Fruit fly (Drosophila melanogaster): ENCODE measurements around the gene CG15822.

Gene CG15822

DNA sequence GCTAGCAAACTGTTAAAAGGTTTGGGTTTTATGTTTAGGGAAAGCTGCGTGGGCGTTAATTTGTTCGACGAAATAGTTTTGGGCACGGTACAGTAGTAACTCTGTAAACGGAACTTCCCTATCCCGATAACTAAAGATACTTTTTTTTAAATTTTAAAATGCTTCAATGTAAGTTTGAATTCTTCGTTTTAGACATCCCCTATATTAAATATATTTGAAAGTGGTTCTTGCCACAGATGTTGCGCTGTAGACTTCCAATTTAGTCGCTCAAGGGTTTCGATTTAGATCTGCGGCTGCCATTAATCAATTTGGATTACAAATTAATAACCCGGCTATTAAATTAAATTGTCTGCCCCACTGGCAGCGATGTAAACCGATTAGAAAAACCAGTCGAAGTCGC is 21.2 kb downstream of the CG15822 start (continued):
- TF ChIP-seq ranshi (GFP tag; IDR thresholded peaks at IDR 0.05) (no peak), CG10274 (GFP tag; optimal IDR thresholded peaks at IDR 0.05) (no peak), odd (GFP tag; optimal IDR thresholded peaks at IDR 0.05) (no peak), Dad (GFP tag; optimal IDR thresholded peaks at IDR 0.05) (no peak), grau (tag; optimal IDR thresholded peaks at IDR 0.05) (peak; percentile 59), pita (GFP tag; optimal IDR thresholded peaks at IDR 0.05) (no peak), Elba2 (GFP tag; optimal IDR thresholded peaks at IDR 0.05) (no peak), CG15073 (GFP tag; optimal IDR thresholded peaks at IDR 0.05) (no peak), CG33557 (GFP tag; optimal IDR thresholded peaks at IDR 0.05) (no peak), PHDP (tag; optimal IDR thresholded peaks at IDR 0.05) (no peak), psq (GFP tag; optimal IDR thresholded peaks at IDR 0.05) (no peak), CG10979 (tag; optimal IDR thresholded peaks at IDR 0.05) (peak; percentile 37), cg (GFP tag; optimal IDR thresholded peaks at IDR 0.05) (no peak), cwo (GFP tag; optimal IDR thresholded peaks at IDR 0.05) (no peak), hth (optimal IDR thresholded peaks at IDR 0.05) (no peak), hkb (optimal IDR thresholded peaks at IDR 0.05) (no peak), hkb (GFP tag; IDR thresholded peaks at IDR 0.05) (0 out of 2 replicates have a peak, but pooled peaks have one; percentile 18), CG5180 (GFP tag; optimal IDR thresholded peaks at IDR 0.05) (no peak), zfh1 (GFP tag; IDR thresholded peaks at IDR 0.05) (no peak), dmrt99B (tag; optimal IDR thresholded peaks at IDR 0.05) (peak; percentile 13), Stat92E (GFP tag; optimal IDR thresholded peaks at IDR 0.05) (no peak), CG10431 (GFP tag; optimal IDR thresholded peaks at IDR 0.05) (no peak), Atf6 (GFP tag; IDR thresholded peaks at IDR 0.05) (no peak), CG9727 (GFP tag; optimal IDR thresholded peaks at IDR 0.05) (no peak), CG12236 (GFP tag; optimal IDR thresholded peaks at IDR 0.05) (no peak), ara (GFP tag; IDR thresholded peaks at IDR 0.05) (0 out of 2 replicates have a peak, but pooled peaks have one; percentile 11), phol (tag; optimal IDR thresholded peaks at IDR 0.05) (peak; percentile 25), CG14965 (GFP tag; optimal IDR thresholded peaks at IDR 0.05; ENCODE audit: borderline replicate concordance) (no peak), Hr78 (GFP tag; optimal IDR thresholded peaks at IDR 0.05) (no peak), pfk (GFP tag; optimal IDR thresholded peaks at IDR 0.05) (no peak)

DNA sequence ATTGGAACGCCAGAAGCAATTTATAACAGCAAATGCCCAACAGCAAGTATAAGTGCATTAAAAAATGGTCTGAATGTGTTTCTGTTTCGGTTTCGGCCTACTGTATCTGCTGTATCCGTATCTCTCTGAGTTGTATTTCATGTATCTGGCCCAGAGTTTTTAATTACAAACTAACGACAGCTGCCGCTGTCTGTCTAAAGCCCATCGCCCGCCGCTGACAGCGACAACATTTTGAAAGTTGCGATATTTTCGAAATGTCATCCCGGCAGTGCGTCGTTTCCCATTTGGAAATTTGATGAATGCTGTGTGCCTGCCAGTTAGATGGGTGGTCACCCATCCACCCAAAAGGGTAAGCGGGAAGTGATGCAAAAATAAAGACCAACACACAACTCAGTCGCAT is 27.2 kb downstream of the CG15822 start:
- TF ChIP-seq CG5953 (GFP tag; IDR thresholded peaks at IDR 0.05), result no peak
- peak; percentile 93 for TF ChIP-seq nau (GFP tag; optimal IDR thresholded peaks at IDR 0.05)
- TF ChIP-seq MTF-1 (GFP tag; optimal IDR thresholded peaks at IDR 0.05; ENCODE audit: borderline replicate concordance), result no peak
- 0 out of 3 replicates have a peak, but pooled peaks have one; percentile 27 for TF ChIP-seq so (GFP tag; IDR thresholded peaks at IDR 0.05)
- TF ChIP-seq Stat92E (GFP tag; optimal IDR thresholded peaks at IDR 0.05), result no peak
- no peak for TF ChIP-seq sima (GFP tag; optimal IDR thresholded peaks at IDR 0.05)
- no peak for TF ChIP-seq CG6254 (GFP tag; optimal IDR thresholded peaks at IDR 0.05)
- TF ChIP-seq CG34376 (GFP tag; optimal IDR thresholded peaks at IDR 0.05), result no peak
- no peak for TF ChIP-seq sd (tag; optimal IDR thresholded peaks at IDR 0.05)

- TF ChIP-seq CTCF (GFP tag; optimal IDR thresholded peaks at IDR 0.05), result peak; percentile 93
- TF ChIP-seq Bteb2 (GFP tag; optimal IDR thresholded peaks at IDR 0.05), result no peak
- no peak for TF ChIP-seq CG2678 (tag; optimal IDR thresholded peaks at IDR 0.05)
- TF ChIP-seq gce (GFP tag; IDR thresholded peaks at IDR 0.05), result no peak
- 0 out of 2 replicates have a peak, but pooled peaks have one; percentile 14 for TF ChIP-seq E2f2 (GFP tag; IDR thresholded peaks at IDR 0.05)
- TF ChIP-seq crol (GFP tag; IDR thresholded peaks at IDR 0.05), result no peak
- peak; percentile 87 for TF ChIP-seq Dip2 (GFP tag; IDR thresholded peaks at IDR 0.05)
- peak; percentile 56 for TF ChIP-seq sens (GFP tag)
Observed at dm6 chr3L:2122333-2122732, 41.3 kb downstream of the CG15822 start.

All from whole organism, embryonic.